Fruit fly (Drosophila melanogaster) whole organism, adult: Measurements from ENCODE around the gene CG34375.

Source experiments
- CG11617 ChIP-seq: fragments of 200-800 bp; sonication (Bioruptor generic); optimal IDR thresholded peaks from 2 replicates; lab custom pipeline; 2017; ENCODE audit warnings: mild to moderate bottlenecking, missing biosample characterization, missing genetic modification reagents, missing genetic modification characterization
- CG5204 ChIP-seq: fragments of 200-800 bp; sonication (Bioruptor generic); optimal IDR thresholded peaks from 2 replicates; lab custom pipeline; 2016; ENCODE audit warnings: missing biosample characterization, missing genetic modification characterization
- CG7045 ChIP-seq: fragments of 200-800 bp; sonication (Bioruptor generic); optimal IDR thresholded peaks from 2 replicates; lab custom pipeline; 2017; ENCODE audit warnings: missing biosample characterization, mild to moderate bottlenecking, missing genetic modification characterization
- Hr96 ChIP-seq: fragments of 200-800 bp; sonication (Bioruptor generic); optimal IDR thresholded peaks from 2 replicates; lab custom pipeline; 2016; ENCODE audit warnings: missing biosample characterization, missing genetic modification characterization
- cnc ChIP-seq, 2 experiments: fragments of >200 bp; optimal IDR thresholded peaks; 2 replicates each; lab custom pipeline; 2017
- tj ChIP-seq: fragments of 200-800 bp; sonication (Bioruptor generic); optimal IDR thresholded peaks from 3 replicates; lab custom pipeline; 2017; ENCODE audit warnings: missing biosample characterization, mild to moderate bottlenecking, missing genetic modification characterization, moderate library complexity

DNA sequence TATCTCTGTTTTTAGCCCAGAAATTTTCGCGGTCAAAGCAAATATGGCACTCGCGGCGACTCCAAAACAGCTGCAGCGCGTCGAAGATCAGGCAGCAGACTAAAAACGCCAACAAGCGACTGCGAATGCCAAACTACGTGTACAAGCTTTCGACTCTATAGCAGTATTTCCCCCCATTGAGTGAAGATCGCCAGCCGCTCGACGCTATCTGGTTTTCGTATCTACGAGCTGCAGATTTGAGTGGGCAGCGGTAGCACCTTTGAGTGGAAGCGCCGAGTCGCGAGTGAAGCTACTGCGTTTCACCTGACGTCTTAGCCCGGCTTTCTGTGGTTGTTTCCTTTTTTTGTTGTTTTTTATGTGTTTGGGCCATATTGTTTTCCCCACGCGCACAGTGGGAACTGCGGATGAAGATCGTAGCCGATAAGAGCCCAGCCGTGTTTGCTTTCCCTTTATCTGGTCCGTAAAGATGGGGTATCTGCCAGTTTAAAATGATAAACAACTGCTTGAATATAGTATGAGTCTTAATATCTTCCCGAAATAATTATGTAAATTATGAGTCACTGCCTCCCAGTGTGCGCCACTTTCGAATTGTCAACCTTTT is 37.8 kb upstream of the CG34375 start, which contains the start of gene CG17121:
- no peak for TF ChIP-seq Hr96 (GFP tag; lab: Kevin White, UChicago)
- TF ChIP-seq CG11617: no peak
- TF ChIP-seq cnc (optimal IDR thresholded peaks at IDR 0.05; lab: Kevin White, UChicago): no peak
- no peak for TF ChIP-seq CG5204 (GFP tag; lab: Kevin White, UChicago)
- TF ChIP-seq CG7045 (GFP tag; lab: Kevin White, UChicago): no peak
- no peak for TF ChIP-seq tj (GFP tag; lab: Kevin White, UChicago)
